Worm (Caenorhabditis elegans) whole organism, L4 larva: ENCODE data around the gene C42D4.13.

Experiments used
- ZK546.5 ChIP-seq, 2 experiments: sonication (generic microtip); optimal IDR thresholded peaks; 2 replicates each; lab custom pipeline; 2017; ENCODE audit warnings: missing biosample characterization in 2 of 2, missing genetic modification characterization in 2 of 2
- ceh-28 ChIP-seq: fragments of 150-350 bp; optimal IDR thresholded peaks from 2 replicates; lab custom pipeline; 2014; ENCODE audit warnings: missing biosample characterization, missing genetic modification reagents, missing genetic modification characterization
- dmd-9 ChIP-seq: fragments of 200-800 bp; sonication (Bioruptor generic); IDR thresholded peaks from 2 replicates; pipeline ENCODE4 v1.3.6; 2022; ENCODE audit warnings: missing genetic modification reagents, missing genetic modification characterization, missing compliant biosample characterization
- dve-1 ChIP-seq: sonication (generic microtip); optimal IDR thresholded peaks from 2 replicates; lab custom pipeline; 2017; ENCODE audit warnings: antibody characterized with exemption, mild to moderate bottlenecking, missing genetic modification characterization, missing compliant biosample characterization; ENCODE audit not compliant: insufficient read depth
- egl-43 ChIP-seq: fragments of 200-800 bp; sonication (Bioruptor generic); IDR thresholded peaks from 2 replicates; pipeline ENCODE4 v1.3.6; 2022; ENCODE audit warnings: missing genetic modification reagents, missing genetic modification characterization, missing compliant biosample characterization
- hif-1 ChIP-seq, 2 experiments: sonication (generic microtip); optimal IDR thresholded peaks; 2 replicates each; lab custom pipeline; 2016 to 2017; ENCODE audit warnings: missing compliant biosample characterization in 2 of 2, missing genetic modification characterization in 2 of 2, missing genetic modification reagents in 2 of 2, missing genotype in 2 of 2, mild to moderate bottlenecking in 1 of 2
- lin-29 ChIP-seq: fragments of 200-800 bp; sonication (Bioruptor generic); IDR thresholded peaks from 2 replicates; pipeline ENCODE4 v1.3.6; 2022; ENCODE audit warnings: missing genetic modification reagents, missing genetic modification characterization, missing compliant biosample characterization
- lir-3 ChIP-seq: sonication (generic microtip); optimal IDR thresholded peaks from 2 replicates; lab custom pipeline; 2016; ENCODE audit warnings: mild to moderate bottlenecking, missing genetic modification characterization, missing compliant biosample characterization
- lsy-2 ChIP-seq, 2 experiments: fragments of 150-350 bp in 1 of 2; sonication (generic microtip) in 1 of 2; optimal IDR thresholded peaks; 2 replicates each; lab custom pipeline; 2014 to 2017; ENCODE audit warnings: missing biosample characterization in 2 of 2, missing genetic modification characterization in 2 of 2
- mxl-3 ChIP-seq: fragments of 200-800 bp; sonication (Bioruptor generic); optimal IDR thresholded peaks from 2 replicates; lab custom pipeline; 2018; ENCODE audit warnings: mild to moderate bottlenecking, missing genetic modification characterization, missing compliant biosample characterization
- nhr-10 ChIP-seq: fragments of 150-350 bp; optimal IDR thresholded peaks from 2 replicates; lab custom pipeline; 2014; ENCODE audit warnings: missing biosample characterization, missing genetic modification characterization
- nhr-76 ChIP-seq: fragments of 150-350 bp; optimal IDR thresholded peaks from 2 replicates; lab custom pipeline; 2014; ENCODE audit warnings: missing biosample characterization, missing genetic modification characterization
- ztf-11 ChIP-seq: fragments of 150-350 bp; optimal IDR thresholded peaks from 2 replicates; lab custom pipeline; 2014; ENCODE audit warnings: missing biosample characterization, missing genetic modification characterization

DNA sequence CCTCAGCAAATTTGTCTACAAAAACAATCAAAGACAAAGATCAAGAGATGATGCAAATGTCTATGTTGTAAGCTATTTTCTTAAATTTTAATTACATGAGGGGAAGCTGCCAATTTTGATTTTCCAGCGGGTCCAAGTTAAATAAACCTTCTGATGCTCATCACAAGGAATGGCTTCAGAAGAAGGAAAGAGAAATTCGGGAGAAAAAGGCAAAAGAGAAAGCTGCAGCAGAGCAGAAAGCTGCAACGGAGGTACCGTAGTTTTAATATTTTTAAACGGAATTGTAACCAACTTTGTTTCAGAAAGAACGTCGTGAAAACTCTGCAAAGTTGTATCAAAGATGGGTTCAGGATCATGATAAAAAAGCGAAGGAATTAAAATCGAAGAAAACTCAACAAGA, 29.8 kb downstream of the C42D4.13 start:
- no peak for TF ChIP-seq lsy-2 (tag; optimal IDR thresholded peaks at IDR 0.05; lab: Kevin White, UChicago)
- no peak for TF ChIP-seq dve-1
- TF ChIP-seq ZK546.5 (tag; optimal IDR thresholded peaks at IDR 0.05; lab: Kevin White, UChicago) = no peak
- TF ChIP-seq ceh-28 (tag; lab: Kevin White, UChicago) = no peak
- TF ChIP-seq ztf-11 (tag; lab: Kevin White, UChicago) = no peak
- TF ChIP-seq nhr-10 = no peak
- TF ChIP-seq egl-43 (GFP tag; lab: Robert Waterston, UW) = no peak
- no peak for TF ChIP-seq dmd-9 (GFP tag; lab: Robert Waterston, UW)
- TF ChIP-seq mxl-3 = no peak
- TF ChIP-seq lin-29 (GFP tag; lab: Robert Waterston, UW) = no peak
- no peak for TF ChIP-seq hif-1 (tag; optimal IDR thresholded peaks at IDR 0.05; lab: Kevin White, UChicago)
- no peak for TF ChIP-seq lir-3 (tag; lab: Kevin White, UChicago)
- no peak for TF ChIP-seq nhr-76 (tag; lab: Kevin White, UChicago)
